Worm (Caenorhabditis elegans): ENCODE data around the gene cri-2.

DNA sequence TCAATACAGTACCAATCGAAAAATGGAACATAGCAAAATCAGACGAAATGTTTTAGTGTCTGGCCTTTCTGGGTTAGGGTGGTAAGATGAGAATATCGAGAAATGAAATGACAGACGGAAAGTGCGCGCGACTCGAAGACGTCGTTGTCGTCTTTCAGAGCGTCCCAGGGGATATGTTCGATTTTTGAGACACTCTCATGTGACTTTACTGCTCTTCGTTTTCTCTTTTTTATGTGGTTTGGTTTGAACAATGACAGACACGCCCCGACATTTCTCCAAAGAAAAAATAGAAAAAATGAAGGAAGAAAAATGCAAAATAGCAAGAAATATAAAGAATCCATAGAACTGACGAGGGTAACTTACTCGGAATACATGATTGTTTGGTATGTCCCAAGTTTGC lies 8.9 kb downstream of the cri-2 start:
- no peak for TF ChIP-seq him-1 (tag; optimal IDR thresholded peaks at IDR 0.05)
- TF ChIP-seq dao-5 (tag; optimal IDR thresholded peaks at IDR 0.05), result no peak
